Worm (Caenorhabditis elegans) whole organism, L4/young adult: Measurements from ENCODE around the gene T20D3.5.

Source experiments
- W03F9.2 ChIP-seq: fragments of 150-350 bp; optimal IDR thresholded peaks from 2 replicates; lab custom pipeline; 2014; ENCODE audit warnings: missing biosample characterization, missing genetic modification characterization
- him-1 ChIP-seq: sonication (generic microtip); optimal IDR thresholded peaks from 2 replicates; lab custom pipeline; 2016; ENCODE audit warnings: missing genotype, missing genetic modification reagents, missing genetic modification characterization, missing compliant biosample characterization

DNA sequence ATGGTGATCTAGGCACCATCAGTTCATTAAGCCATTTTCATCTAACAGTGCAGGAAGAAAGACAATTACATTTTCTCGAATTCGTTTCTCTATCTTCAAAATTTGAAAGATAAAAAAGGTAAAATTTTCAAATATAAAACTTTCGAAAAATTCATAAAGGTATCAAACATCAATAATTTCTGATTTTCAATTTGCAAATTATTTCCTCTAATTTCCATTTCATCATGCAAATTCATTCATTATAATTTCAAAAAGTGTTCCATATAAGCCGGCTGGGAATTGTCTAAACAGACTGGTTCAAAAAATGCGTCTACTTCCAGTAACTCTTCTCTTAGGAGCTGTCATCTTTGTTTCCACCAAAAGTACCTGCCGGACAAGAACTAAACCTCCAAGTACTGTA lies 9.1 kb upstream of the T20D3.5 start, which contains the start of gene clec-183:
- TF ChIP-seq him-1 (tag; lab: Kevin White, UChicago) (no peak), W03F9.2 (tag; lab: Kevin White, UChicago) (no peak)
